Worm (Caenorhabditis elegans) whole organism, midembryonic: ENCODE measurements around the gene C46G7.5.

Experiments
- T22C8.4 ChIP-seq: fragments of 200-800 bp; sonication (Bioruptor generic); IDR thresholded peaks from 2 replicates; pipeline ENCODE4 v1.3.6; 2022; ENCODE audit warnings: missing genetic modification characterization, missing compliant biosample characterization
- flt-1 ChIP-seq: fragments of 200-800 bp; sonication (Bioruptor generic); IDR thresholded peaks from 2 replicates; pipeline ENCODE4 v1.3.6; 2022; ENCODE audit warnings: missing genetic modification characterization, missing compliant biosample characterization
- klf-2 ChIP-seq: fragments of 200-800 bp; sonication (Bioruptor generic); conservative IDR thresholded peaks from 2 replicates; pipeline ENCODE4 v1.3.6; 2022; ENCODE audit warnings: missing genetic modification reagents, missing genetic modification characterization, missing compliant biosample characterization
- ref-1 ChIP-seq: fragments of 200-800 bp; sonication (Bioruptor generic); conservative IDR thresholded peaks from 2 replicates; pipeline ENCODE4 v1.3.6; 2022; ENCODE audit warnings: missing genetic modification reagents, missing genetic modification characterization, missing compliant biosample characterization
- tab-1 ChIP-seq: fragments of 200-800 bp; sonication (Bioruptor generic); IDR thresholded peaks from 2 replicates; pipeline ENCODE4 v1.3.6; 2022; ENCODE audit warnings: missing genetic modification characterization, missing compliant biosample characterization
- ztf-23 ChIP-seq: fragments of 200-800 bp; sonication (Bioruptor generic); IDR thresholded peaks from 2 replicates; pipeline ENCODE4 v1.3.6; 2022; ENCODE audit warnings: missing genetic modification reagents, missing genetic modification characterization, missing compliant biosample characterization
- ztf-29 ChIP-seq: fragments of 200-800 bp; sonication (Bioruptor generic); IDR thresholded peaks from 2 replicates; pipeline ENCODE4 v1.3.6; 2022; ENCODE audit warnings: missing genetic modification reagents, missing genetic modification characterization, missing compliant biosample characterization

ce11 chrIV:6011545-6011944 lies at the start of gene C46G7.5:
- no peak for TF ChIP-seq klf-2 (GFP tag; lab: Robert Waterston, UW)
- no peak for TF ChIP-seq T22C8.4 (GFP tag; lab: Robert Waterston, UW)
- TF ChIP-seq ztf-23 (GFP tag; lab: Robert Waterston, UW), result no peak
- TF ChIP-seq flt-1 (GFP tag; lab: Robert Waterston, UW), result no peak
- TF ChIP-seq ztf-29 (GFP tag; lab: Robert Waterston, UW), result no peak
- no peak for TF ChIP-seq ref-1 (GFP tag; lab: Robert Waterston, UW)
- no peak for TF ChIP-seq tab-1 (GFP tag; lab: Robert Waterston, UW)
